Fruit fly (Drosophila melanogaster): ENCODE measurements around the gene CG17219.

dm6 chr2L:3006925-3007426 is 22.1 kb upstream of the CG17219 start:
- no peak for TF ChIP-seq pan (optimal IDR thresholded peaks at IDR 0.05)
- no peak for TF ChIP-seq CG8478 (optimal IDR thresholded peaks at IDR 0.05)
- no peak for TF ChIP-seq psq (optimal IDR thresholded peaks at IDR 0.05)
- no peak for TF ChIP-seq usp (GFP tag; optimal IDR thresholded peaks at IDR 0.05)
- TF ChIP-seq EcR (GFP tag; optimal IDR thresholded peaks at IDR 0.05), result no peak
- no peak for TF ChIP-seq Dll (optimal IDR thresholded peaks at IDR 0.05)

All from whole organism.